Worm (Caenorhabditis elegans) whole organism, L1 larva: Measurements from ENCODE around the gene mrpl-35.
A peak's percentile ranks its signal among the peaks of the same experiment; 100 is the strongest.

ENCODE experiments used
- C04F5.9 ChIP-seq: sonication (generic microtip); optimal IDR thresholded peaks from 2 replicates; lab custom pipeline; 2016; ENCODE audit warnings: missing genetic modification characterization, missing compliant biosample characterization
- C34B4.2 ChIP-seq: sonication (generic microtip); optimal IDR thresholded peaks from 2 replicates; lab custom pipeline; 2017; ENCODE audit warnings: mild to moderate bottlenecking, missing genetic modification characterization, missing compliant biosample characterization
- aha-1 ChIP-seq: fragments of 150-350 bp; optimal IDR thresholded peaks from 2 replicates; lab custom pipeline; 2014; ENCODE audit warnings: missing biosample characterization, missing genetic modification characterization
- alr-1 ChIP-seq: fragments of 200-800 bp; sonication (Bioruptor generic); optimal IDR thresholded peaks from 2 replicates; lab custom pipeline; 2018; ENCODE audit warnings: borderline replicate concordance, mild to moderate bottlenecking, missing genetic modification characterization, missing compliant biosample characterization
- aly-2 ChIP-seq: fragments of 150-350 bp; optimal IDR thresholded peaks from 2 replicates; lab custom pipeline; 2014; ENCODE audit warnings: missing biosample characterization, missing genetic modification characterization
- ama-1 ChIP-seq: fragments of 150-350 bp; optimal IDR thresholded peaks from 2 replicates; lab custom pipeline; 2014
- ceh-63 ChIP-seq: fragments of 200-800 bp; sonication (Bioruptor generic); optimal IDR thresholded peaks from 2 replicates; lab custom pipeline; 2018; ENCODE audit warnings: mild to moderate bottlenecking, missing genetic modification characterization, missing compliant biosample characterization
- ceh-8 ChIP-seq: fragments of 200-800 bp; sonication (Bioruptor generic); optimal IDR thresholded peaks from 2 replicates; lab custom pipeline; 2018; ENCODE audit warnings: mild to moderate bottlenecking, missing genetic modification characterization, moderate library complexity, missing compliant biosample characterization
- dsc-1 ChIP-seq: sonication (generic microtip); optimal IDR thresholded peaks from 2 replicates; lab custom pipeline; 2016; ENCODE audit warnings: mild to moderate bottlenecking, missing genetic modification characterization, missing compliant biosample characterization
- efl-3 ChIP-seq: fragments of 200-800 bp; sonication (Bioruptor generic); optimal IDR thresholded peaks from 2 replicates; lab custom pipeline; 2018; ENCODE audit warnings: mild to moderate bottlenecking, missing genetic modification characterization, missing compliant biosample characterization
- egl-13 ChIP-seq: sonication (generic microtip); optimal IDR thresholded peaks from 2 replicates; lab custom pipeline; 2016; ENCODE audit warnings: missing genotype, missing genetic modification reagents, missing genetic modification characterization, missing compliant biosample characterization
- egl-27 ChIP-seq, 2 experiments: fragments of 150-350 bp in 1 of 2; sonication (generic microtip); optimal IDR thresholded peaks; 3 replicates each; lab custom pipeline; 2017 to 2018; ENCODE audit warnings: missing biosample characterization in 2 of 2, missing genetic modification characterization in 2 of 2, missing genetic modification reagents in 2 of 2
- elt-2 ChIP-seq: sonication (generic microtip); optimal IDR thresholded peaks from 2 replicates; lab custom pipeline; 2016; ENCODE audit warnings: missing genetic modification characterization, mild to moderate bottlenecking, inconsistent platforms, missing compliant biosample characterization, missing genetic modification reagents
- elt-3 ChIP-seq, 6 experiments: fragments of 150-350 bp in 1 of 6; sonication (generic microtip); optimal IDR thresholded peaks; 2 replicates each; lab custom pipeline; 2017 to 2018; ENCODE audit warnings: missing biosample characterization in 6 of 6, missing genetic modification characterization in 6 of 6, inconsistent platforms in 1 of 6
- ets-5 ChIP-seq: fragments of 200-800 bp; sonication (Bioruptor generic); IDR thresholded peaks from 2 replicates; pipeline ENCODE4 v1.3.6; 2022; ENCODE audit warnings: missing genetic modification characterization, missing compliant biosample characterization
- fkh-10 ChIP-seq: sonication (generic microtip); optimal IDR thresholded peaks from 2 replicates; lab custom pipeline; 2017; ENCODE audit warnings: missing biosample characterization, missing genetic modification reagents, missing genetic modification characterization
- fkh-4 ChIP-seq: sonication (generic microtip); optimal IDR thresholded peaks from 2 replicates; lab custom pipeline; 2016; ENCODE audit warnings: missing compliant biosample characterization, missing genetic modification characterization, borderline replicate concordance
- fos-1 ChIP-seq: fragments of 150-350 bp; optimal IDR thresholded peaks from 2 replicates; lab custom pipeline; 2014; ENCODE audit warnings: missing biosample characterization, missing genetic modification characterization
- hlh-17 ChIP-seq: fragments of 200-800 bp; sonication (Bioruptor generic); optimal IDR thresholded peaks from 2 replicates; lab custom pipeline; 2018; ENCODE audit warnings: missing genetic modification characterization, mild to moderate bottlenecking, missing compliant biosample characterization, moderate library complexity, borderline replicate concordance
- hlh-4 ChIP-seq: sonication (generic microtip); optimal IDR thresholded peaks from 2 replicates; lab custom pipeline; 2016; ENCODE audit warnings: mild to moderate bottlenecking, missing genetic modification characterization, missing compliant biosample characterization
- hpl-2 ChIP-seq: fragments of 150-350 bp; optimal IDR thresholded peaks from 2 replicates; lab custom pipeline; 2014; ENCODE audit warnings: missing biosample characterization, missing genetic modification reagents, missing genetic modification characterization
- irx-1 ChIP-seq: sonication (generic microtip); optimal IDR thresholded peaks from 2 replicates; lab custom pipeline; 2016; ENCODE audit warnings: missing genetic modification characterization, missing compliant biosample characterization
- isw-1 ChIP-seq: fragments of 200-800 bp; sonication (Bioruptor generic); IDR thresholded peaks from 2 replicates; pipeline ENCODE4 v1.3.6; 2022; ENCODE audit warnings: missing genetic modification characterization, missing compliant biosample characterization
- lin-13 ChIP-seq: fragments of 150-350 bp; optimal IDR thresholded peaks from 2 replicates; lab custom pipeline; 2014; ENCODE audit warnings: missing biosample characterization, missing genetic modification reagents, missing genetic modification characterization
- lin-14 ChIP-seq: fragments of 200-800 bp; sonication (Bioruptor generic); optimal IDR thresholded peaks from 2 replicates; lab custom pipeline; 2018; ENCODE audit warnings: mild to moderate bottlenecking, missing genetic modification characterization, moderate library complexity, missing compliant biosample characterization
- lin-15B ChIP-seq: fragments of 150-350 bp; sonication (generic microtip); optimal IDR thresholded peaks from 3 replicates; lab custom pipeline; 2014; ENCODE audit warnings: missing biosample characterization, missing genetic modification characterization
- mab-9 ChIP-seq: fragments of 200-800 bp; sonication (Bioruptor generic); IDR thresholded peaks from 2 replicates; pipeline ENCODE4 v1.3.6; 2022; ENCODE audit warnings: missing genetic modification reagents, missing genetic modification characterization, missing compliant biosample characterization
- mdl-1 ChIP-seq, 2 experiments: fragments of 150-350 bp; optimal IDR thresholded peaks; 2 replicates each; lab custom pipeline; 2014 to 2017; ENCODE audit warnings: missing biosample characterization in 2 of 2, missing genetic modification characterization in 2 of 2, inconsistent platforms in 1 of 2
- mef-2 ChIP-seq: fragments of 150-350 bp; optimal IDR thresholded peaks from 2 replicates; lab custom pipeline; 2014; ENCODE audit warnings: missing biosample characterization, missing genetic modification characterization
- nhr-11 ChIP-seq: fragments of 150-350 bp; optimal IDR thresholded peaks from 2 replicates; lab custom pipeline; 2014; ENCODE audit warnings: missing biosample characterization, missing genetic modification characterization
- nhr-19 ChIP-seq: fragments of 200-800 bp; sonication (Bioruptor generic); conservative IDR thresholded peaks from 2 replicates; pipeline ENCODE4 v1.3.6; 2022; ENCODE audit warnings: missing genetic modification characterization, missing compliant biosample characterization
- nhr-20 ChIP-seq: sonication (generic microtip); optimal IDR thresholded peaks from 2 replicates; lab custom pipeline; 2016; ENCODE audit warnings: mild to moderate bottlenecking, missing genetic modification characterization, missing compliant biosample characterization
- nhr-237 ChIP-seq: fragments of 150-350 bp; optimal IDR thresholded peaks from 2 replicates; lab custom pipeline; 2014; ENCODE audit warnings: missing biosample characterization, missing genetic modification characterization
- nhr-28 ChIP-seq: fragments of 150-350 bp; optimal IDR thresholded peaks from 2 replicates; lab custom pipeline; 2014; ENCODE audit warnings: missing biosample characterization, missing genetic modification characterization
- nhr-71 ChIP-seq: sonication (generic microtip); optimal IDR thresholded peaks from 2 replicates; lab custom pipeline; 2016; ENCODE audit warnings: mild to moderate bottlenecking, missing genetic modification characterization, moderate library complexity, missing compliant biosample characterization
- nhr-76 ChIP-seq: sonication (generic microtip); optimal IDR thresholded peaks from 2 replicates; lab custom pipeline; 2017; ENCODE audit warnings: missing biosample characterization, missing genetic modification characterization
- nhr-84 ChIP-seq: sonication (generic microtip); optimal IDR thresholded peaks from 2 replicates; lab custom pipeline; 2017; ENCODE audit warnings: missing biosample characterization, missing genetic modification characterization
- nhr-85 ChIP-seq: sonication (generic microtip); peaks from one replicate; lab custom pipeline; 2016; ENCODE audit warnings: missing genetic modification characterization, inconsistent platforms, missing compliant biosample characterization
- pqm-1 ChIP-seq: sonication (generic microtip); optimal IDR thresholded peaks from 3 replicates; lab custom pipeline; 2017; ENCODE audit warnings: missing biosample characterization, missing genetic modification characterization
- rnt-1 ChIP-seq: sonication (generic microtip); optimal IDR thresholded peaks from 2 replicates; lab custom pipeline; 2016; ENCODE audit warnings: mild to moderate bottlenecking, missing genetic modification characterization, moderate library complexity, missing compliant biosample characterization
- skn-1 ChIP-seq: fragments of 150-350 bp; optimal IDR thresholded peaks from 2 replicates; lab custom pipeline; 2014; ENCODE audit warnings: missing biosample characterization, missing genetic modification characterization
- snu-23 ChIP-seq: sonication (generic microtip); optimal IDR thresholded peaks from 2 replicates; lab custom pipeline; 2016; ENCODE audit warnings: missing genetic modification characterization, missing compliant biosample characterization
- sox-4 ChIP-seq: sonication (generic microtip); optimal IDR thresholded peaks from 2 replicates; lab custom pipeline; 2016; ENCODE audit warnings: missing genetic modification characterization, missing compliant biosample characterization
- sup-37 ChIP-seq: fragments of 200-800 bp; sonication (Bioruptor generic); optimal IDR thresholded peaks from 2 replicates; lab custom pipeline; 2018; ENCODE audit warnings: mild to moderate bottlenecking, missing genetic modification characterization, missing compliant biosample characterization
- swsn-7 ChIP-seq: sonication (generic microtip); optimal IDR thresholded peaks from 2 replicates; lab custom pipeline; 2016; ENCODE audit warnings: missing genetic modification characterization, missing compliant biosample characterization
- tbx-2 ChIP-seq: sonication (generic microtip); optimal IDR thresholded peaks from 2 replicates; lab custom pipeline; 2016; ENCODE audit warnings: missing genetic modification characterization, missing compliant biosample characterization
- tlp-1 ChIP-seq: fragments of 150-350 bp; optimal IDR thresholded peaks from 2 replicates; lab custom pipeline; 2014; ENCODE audit warnings: missing biosample characterization, missing genetic modification characterization
- unc-30 ChIP-seq: sonication (generic microtip); optimal IDR thresholded peaks from 2 replicates; lab custom pipeline; 2017; ENCODE audit warnings: missing biosample characterization, missing genetic modification characterization
- unc-62 ChIP-seq: fragments of 150-350 bp; optimal IDR thresholded peaks from 2 replicates; lab custom pipeline; 2014; ENCODE audit warnings: missing biosample characterization, missing genetic modification reagents, missing genetic modification characterization
- unc-86 ChIP-seq: sonication (generic microtip); optimal IDR thresholded peaks from 2 replicates; lab custom pipeline; 2016; ENCODE audit warnings: missing genetic modification characterization, missing compliant biosample characterization
- vab-15 ChIP-seq: sonication (generic microtip); optimal IDR thresholded peaks from 2 replicates; lab custom pipeline; 2017; ENCODE audit warnings: missing genotype, mild to moderate bottlenecking, missing genetic modification characterization, missing compliant biosample characterization
- xbp-1 ChIP-seq: sonication (generic microtip); optimal IDR thresholded peaks from 2 replicates; lab custom pipeline; 2016; ENCODE audit warnings: missing genetic modification characterization, missing compliant biosample characterization
- zag-1 ChIP-seq: fragments of 150-350 bp; optimal IDR thresholded peaks from 2 replicates; lab custom pipeline; 2014; ENCODE audit warnings: missing biosample characterization, missing genetic modification characterization
- zip-4 ChIP-seq: fragments of 200-800 bp; sonication (Bioruptor generic); optimal IDR thresholded peaks from 2 replicates; lab custom pipeline; 2018; ENCODE audit warnings: mild to moderate bottlenecking, missing genetic modification characterization, moderate library complexity, missing compliant biosample characterization

mrpl-35 gene

ce11 chrIII:3540424-3540823, 30.4 kb downstream of the mrpl-35 start:
- TF ChIP-seq zag-1 (tag; lab: Kevin White, UChicago) (no peak), hlh-4 (tag; lab: Kevin White, UChicago) (no peak), fos-1 (tag; lab: Kevin White, UChicago) (peak; percentile 59), hlh-17 (GFP tag; lab: Kevin White, UChicago) (no peak), sox-4 (tag; lab: Kevin White, UChicago) (peak; percentile 46), skn-1 (tag; lab: Kevin White, UChicago) (peak; percentile 58), xbp-1 (tag; lab: Kevin White, UChicago) (peak; percentile 81), egl-13 (tag; lab: Kevin White, UChicago) (peak; percentile 35), lin-13 (GFP tag; lab: Kevin White, UChicago) (peak; percentile 42), nhr-28 (tag; lab: Kevin White, UChicago) (no peak), ama-1 (lab: Kevin White, UChicago) (no peak), lin-14 (peak; percentile 75), nhr-76 (tag; lab: Kevin White, UChicago) (no peak), elt-2 (tag; lab: Kevin White, UChicago) (peak; percentile 43), ets-5 (no peak), nhr-20 (peak; percentile 84), tbx-2 (tag; lab: Kevin White, UChicago) (peak; percentile 77), unc-30 (tag; lab: Kevin White, UChicago) (no peak), rnt-1 (tag; lab: Kevin White, UChicago) (peak; percentile 80), nhr-19 (peak; percentile 75), elt-3 (tag; optimal IDR thresholded peaks at IDR 0.05; lab: Kevin White, UChicago) (no peak), alr-1 (no peak), aha-1 (no peak), pqm-1 (tag; lab: Kevin White, UChicago) (no peak), zip-4 (GFP tag; lab: Kevin White, UChicago) (no peak), nhr-71 (tag; lab: Kevin White, UChicago) (peak; percentile 86), mab-9 (GFP tag; lab: Robert Waterston, UW) (no peak), egl-27 (tag; optimal IDR thresholded peaks at IDR 0.05; lab: Kevin White, UChicago) (no peak), swsn-7 (tag; lab: Kevin White, UChicago) (peak; percentile 71), ceh-63 (GFP tag; lab: Kevin White, UChicago) (no peak), isw-1 (peak; percentile 63), dsc-1 (tag; lab: Kevin White, UChicago) (peak; percentile 65), unc-86 (tag; lab: Kevin White, UChicago) (no peak), aly-2 (tag; lab: Kevin White, UChicago) (no peak), lin-15B (tag; lab: Kevin White, UChicago) (peak; percentile 62), C34B4.2 (tag; lab: Kevin White, UChicago) (no peak), sup-37 (GFP tag; lab: Kevin White, UChicago) (no peak), efl-3 (GFP tag; lab: Kevin White, UChicago) (no peak), irx-1 (peak; percentile 48), mef-2 (tag; lab: Kevin White, UChicago) (no peak), nhr-237 (tag; lab: Kevin White, UChicago) (peak; percentile 31), unc-62 (GFP tag; lab: Kevin White, UChicago) (no peak), mdl-1 (tag; optimal IDR thresholded peaks at IDR 0.05; lab: Kevin White, UChicago) (no peak), ceh-8 (GFP tag; lab: Kevin White, UChicago) (peak; percentile 34), vab-15 (tag; lab: Kevin White, UChicago) (no peak), fkh-10 (GFP tag; lab: Kevin White, UChicago) (no peak), nhr-11 (tag; lab: Kevin White, UChicago) (no peak), nhr-85 (tag; lab: Kevin White, UChicago) (peak; percentile 87), nhr-84 (tag; lab: Kevin White, UChicago) (no peak), fkh-4 (tag; lab: Kevin White, UChicago) (peak; percentile 24), snu-23 (GFP tag; lab: Kevin White, UChicago) (peak; percentile 89), tlp-1 (no peak), C04F5.9 (peak; percentile 36), hpl-2 (GFP tag; lab: Kevin White, UChicago) (peak; percentile 49)
